Worm (Caenorhabditis elegans): Measurements from ENCODE around the gene tbc-13.

DNA sequence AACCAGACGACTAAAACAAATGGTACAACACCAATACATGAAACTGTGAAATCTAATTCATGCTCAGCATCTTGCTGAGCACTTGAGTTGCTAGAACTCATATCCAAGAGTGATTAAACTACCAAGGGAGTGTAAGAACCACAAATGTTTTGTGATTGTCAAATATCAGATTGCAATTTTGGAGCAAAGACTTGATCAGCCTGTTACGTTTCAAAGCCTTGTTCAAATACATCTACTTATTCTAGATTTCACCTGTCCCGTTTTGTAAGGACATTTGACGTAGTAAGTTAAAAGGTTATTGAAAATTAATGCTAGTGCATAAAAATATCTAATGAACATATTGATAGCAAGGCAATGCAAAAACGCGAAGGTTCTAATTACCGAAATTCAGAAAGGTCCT, 7.5 kb upstream of the tbc-13 start, which contains the start of gene F45E6.1:
- TF ChIP-seq unc-39 (tag; optimal IDR thresholded peaks at IDR 0.05) (no peak), ztf-11 (tag; optimal IDR thresholded peaks at IDR 0.05) (no peak), nhr-28 (tag; optimal IDR thresholded peaks at IDR 0.05) (no peak), egl-27 (tag; optimal IDR thresholded peaks at IDR 0.05) (no peak), lin-39 (tag; optimal IDR thresholded peaks at IDR 0.05) (no peak), elt-3 (tag; optimal IDR thresholded peaks at IDR 0.05) (no peak), aly-2 (tag; optimal IDR thresholded peaks at IDR 0.05) (no peak), nfya-1 (tag; optimal IDR thresholded peaks at IDR 0.05; ENCODE audit: insufficient read depth) (no peak), ZK546.5 (tag; optimal IDR thresholded peaks at IDR 0.05) (no peak), snpc-4 (tag; optimal IDR thresholded peaks at IDR 0.05) (no peak), lin-15B (tag; optimal IDR thresholded peaks at IDR 0.05) (no peak), mdl-1 (tag; optimal IDR thresholded peaks at IDR 0.05) (no peak)
